Worm (Caenorhabditis elegans) whole organism, L1 larva: Measurements from ENCODE around the gene F14D7.8.

Experiments
- ama-1 ChIP-seq: fragments of 150-350 bp; optimal IDR thresholded peaks from 2 replicates; lab custom pipeline; 2014
- egl-27 ChIP-seq, 2 experiments: fragments of 150-350 bp in 1 of 2; sonication (generic microtip); optimal IDR thresholded peaks; 3 replicates each; lab custom pipeline; 2017 to 2018; ENCODE audit warnings: missing biosample characterization in 2 of 2, missing genetic modification characterization in 2 of 2, missing genetic modification reagents in 2 of 2
- fkh-8 ChIP-seq: sonication (generic microtip); optimal IDR thresholded peaks from 2 replicates; lab custom pipeline; 2016; ENCODE audit warnings: mild to moderate bottlenecking, missing genetic modification characterization, missing compliant biosample characterization
- fos-1 ChIP-seq: fragments of 150-350 bp; optimal IDR thresholded peaks from 2 replicates; lab custom pipeline; 2014; ENCODE audit warnings: missing biosample characterization, missing genetic modification characterization
- unc-130 ChIP-seq: fragments of 150-350 bp; optimal IDR thresholded peaks from 2 replicates; lab custom pipeline; 2017; ENCODE audit warnings: missing biosample characterization, missing genetic modification characterization, inconsistent platforms

DNA sequence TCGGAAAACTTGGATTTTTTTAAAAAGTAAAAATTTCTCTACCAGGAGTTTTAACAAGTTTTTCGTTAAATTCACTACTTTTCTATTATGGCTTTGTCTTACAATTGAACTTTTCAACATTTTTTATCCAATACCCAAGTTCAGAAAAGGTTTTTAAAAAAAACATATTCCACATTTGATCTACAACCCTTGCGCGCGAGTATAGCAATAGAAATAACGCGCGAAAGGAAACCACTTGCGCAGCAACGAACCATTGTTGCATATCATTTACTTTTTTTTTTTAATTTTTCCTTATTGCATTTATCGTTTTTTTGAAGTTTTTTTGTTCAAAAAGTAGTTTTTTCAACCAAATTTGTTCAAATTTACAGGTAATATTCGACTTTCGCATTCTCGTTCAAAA is 26.8 kb downstream of the F14D7.8 start, which contains the start of gene F40G12.11:
- TF ChIP-seq egl-27 (tag; optimal IDR thresholded peaks at IDR 0.05; lab: Kevin White, UChicago) (no peak), unc-130 (no peak), fkh-8 (tag; lab: Kevin White, UChicago) (no peak), ama-1 (lab: Kevin White, UChicago) (no peak), fos-1 (tag; lab: Kevin White, UChicago) (no peak)
